Worm (Caenorhabditis elegans): ENCODE measurements around the gene pept-1.

pept-1 gene

ce11 chrX:6419113-6419512, 37.6 kb upstream of the pept-1 start:
- TF ChIP-seq hmg-11 (tag; optimal IDR thresholded peaks at IDR 0.05) (no peak), sea-2 (GFP tag; optimal IDR thresholded peaks at IDR 0.05) (no peak), elt-1 (tag; optimal IDR thresholded peaks at IDR 0.05) (no peak), ceh-82 (tag; optimal IDR thresholded peaks at IDR 0.05) (no peak), nhr-28 (tag; optimal IDR thresholded peaks at IDR 0.05) (no peak), elt-2 (tag; optimal IDR thresholded peaks at IDR 0.05) (no peak), aly-2 (tag; optimal IDR thresholded peaks at IDR 0.05) (no peak), zag-1 (tag; optimal IDR thresholded peaks at IDR 0.05) (no peak), unc-62 (GFP tag; optimal IDR thresholded peaks at IDR 0.05) (no peak), ztf-11 (tag; optimal IDR thresholded peaks at IDR 0.05) (no peak), nhr-11 (tag; optimal IDR thresholded peaks at IDR 0.05) (no peak), ZK546.5 (tag; optimal IDR thresholded peaks at IDR 0.05) (no peak), nhr-77 (tag; optimal IDR thresholded peaks at IDR 0.05) (no peak), skn-1 (tag; optimal IDR thresholded peaks at IDR 0.05) (no peak)

ce11 chrX:6420681-6421080, 36.0 kb upstream of the pept-1 start, which contains the start of gene K10C2.12:
TSS of gene K10C2.12 (minus strand) at chrX:6420781.
- TF ChIP-seq nhr-237 (tag; optimal IDR thresholded peaks at IDR 0.05), result no peak

DNA sequence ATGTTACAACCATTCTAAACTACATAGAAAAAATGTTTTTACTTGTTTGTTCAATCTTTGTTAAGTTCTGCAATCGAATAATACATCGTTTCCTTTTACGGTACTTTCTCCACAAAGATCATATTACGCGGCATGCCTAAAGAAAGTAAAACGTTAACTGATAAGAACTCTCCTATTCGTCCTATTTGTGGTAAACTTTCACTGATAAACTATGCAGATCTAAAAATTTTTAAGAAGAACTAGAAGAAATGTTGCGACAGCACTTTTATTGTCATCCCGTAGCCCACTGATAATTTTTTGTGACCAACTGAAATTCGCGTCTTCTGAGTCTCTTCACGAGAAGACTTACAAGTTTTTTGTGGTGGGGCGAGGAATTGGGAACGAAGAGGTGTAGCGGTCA, 29.5 kb upstream of the pept-1 start:
- peak; percentile 95 for TF ChIP-seq elt-2 (tag; optimal IDR thresholded peaks at IDR 0.05)
- TF ChIP-seq ZK546.5 (tag; optimal IDR thresholded peaks at IDR 0.05), result no peak
- TF ChIP-seq pqm-1 (tag; optimal IDR thresholded peaks at IDR 0.05), result peak; percentile 97
- peak; percentile 36 for TF ChIP-seq skn-1 (tag; optimal IDR thresholded peaks at IDR 0.05)

ce11 chrX:6429552-6429951, 27.1 kb upstream of the pept-1 start:
- TF ChIP-seq egl-5 (tag; optimal IDR thresholded peaks at IDR 0.05), result no peak
- no peak for TF ChIP-seq eor-1 (tag; optimal IDR thresholded peaks at IDR 0.05)
- no peak for TF ChIP-seq ZK546.5 (tag; optimal IDR thresholded peaks at IDR 0.05)
- no peak for TF ChIP-seq nfya-1 (tag; optimal IDR thresholded peaks at IDR 0.05; ENCODE audit: insufficient read depth)
- TF ChIP-seq aly-2 (tag; optimal IDR thresholded peaks at IDR 0.05), result no peak
- no peak for TF ChIP-seq elt-3 (tag; optimal IDR thresholded peaks at IDR 0.05)
- no peak for TF ChIP-seq unc-39 (tag; optimal IDR thresholded peaks at IDR 0.05)
- TF ChIP-seq nhr-28 (tag; optimal IDR thresholded peaks at IDR 0.05), result no peak
- peak; percentile 85 for TF ChIP-seq elt-2 (tag; optimal IDR thresholded peaks at IDR 0.05)
- TF ChIP-seq lin-39 (tag; optimal IDR thresholded peaks at IDR 0.05), result no peak
- TF ChIP-seq sea-2 (GFP tag; optimal IDR thresholded peaks at IDR 0.05), result no peak
- no peak for TF ChIP-seq zag-1 (tag; optimal IDR thresholded peaks at IDR 0.05)
- TF ChIP-seq snpc-4 (tag; optimal IDR thresholded peaks at IDR 0.05), result no peak
- TF ChIP-seq tbx-2 (tag; optimal IDR thresholded peaks at IDR 0.05), result no peak
- TF ChIP-seq ztf-4 (tag; optimal IDR thresholded peaks at IDR 0.05), result no peak
- TF ChIP-seq pqm-1 (tag; optimal IDR thresholded peaks at IDR 0.05), result peak; percentile 84
- TF ChIP-seq elt-1 (tag; optimal IDR thresholded peaks at IDR 0.05), result no peak

ce11 chrX:6430510-6430909, 26.2 kb upstream of the pept-1 start, which contains the start of gene ctsa-2:
TSS of gene ctsa-2 (minus strand) at chrX:6430610.
- TF ChIP-seq egl-27 (tag; optimal IDR thresholded peaks at IDR 0.05) (no peak), elt-2 (tag; optimal IDR thresholded peaks at IDR 0.05) (peak; percentile 4)

- TF ChIP-seq ceh-16 (tag; optimal IDR thresholded peaks at IDR 0.05), result no peak
- TF ChIP-seq ama-1 (optimal IDR thresholded peaks at IDR 0.05), result no peak
- no peak for TF ChIP-seq pqm-1 (tag; optimal IDR thresholded peaks at IDR 0.05)
- TF ChIP-seq unc-39 (tag; optimal IDR thresholded peaks at IDR 0.05), result no peak
- no peak for TF ChIP-seq nhr-25 (tag; optimal IDR thresholded peaks at IDR 0.05)
- TF ChIP-seq lin-39 (tag; optimal IDR thresholded peaks at IDR 0.05), result no peak
- TF ChIP-seq nhr-43 (tag; optimal IDR thresholded peaks at IDR 0.05; ENCODE audit: poor library complexity, severe bottlenecking), result no peak
- no peak for TF ChIP-seq nfya-1 (tag; optimal IDR thresholded peaks at IDR 0.05; ENCODE audit: insufficient read depth)
- no peak for TF ChIP-seq ZK546.5 (tag; optimal IDR thresholded peaks at IDR 0.05)
- TF ChIP-seq lin-15B (tag; optimal IDR thresholded peaks at IDR 0.05), result no peak
- no peak for TF ChIP-seq snpc-4 (tag; optimal IDR thresholded peaks at IDR 0.05)
- TF ChIP-seq mml-1 (tag; optimal IDR thresholded peaks at IDR 0.05), result no peak
- TF ChIP-seq sea-2 (GFP tag; optimal IDR thresholded peaks at IDR 0.05), result no peak
- no peak for TF ChIP-seq lsy-12 (tag; optimal IDR thresholded peaks at IDR 0.05)
- no peak for TF ChIP-seq unc-62 (GFP tag; optimal IDR thresholded peaks at IDR 0.05)
- TF ChIP-seq tbx-2 (tag; optimal IDR thresholded peaks at IDR 0.05), result no peak
- TF ChIP-seq nhr-12 (tag; optimal IDR thresholded peaks at IDR 0.05), result no peak
Observed at ce11 chrX:6433688-6434087, 23.0 kb upstream of the pept-1 start, which contains the start of gene K10C2.2. TSS of gene K10C2.2 (minus strand) at chrX:6433788.

Measured in whole organism, L3 larva.